Worm (Caenorhabditis elegans) whole organism, L1 larva: ENCODE measurements around the gene mrpl-2.
"Not testable (repeated sequence)": the region's sequence is repeated elsewhere in the genome, so short reads cannot be mapped to it uniquely, and the experiment has no call there.

Source experiments
- C16A3.4 ChIP-seq: fragments of 150-350 bp; optimal IDR thresholded peaks from 2 replicates; lab custom pipeline; 2014; ENCODE audit warnings: missing biosample characterization, missing genetic modification characterization
- F16B12.6 ChIP-seq: fragments of 150-350 bp; optimal IDR thresholded peaks from 2 replicates; lab custom pipeline; 2014; ENCODE audit warnings: missing biosample characterization, missing genetic modification characterization
- blmp-1 ChIP-seq: fragments of 150-350 bp; optimal IDR thresholded peaks from 2 replicates; lab custom pipeline; 2014; ENCODE audit warnings: missing biosample characterization, missing genetic modification characterization
- ceh-82 ChIP-seq, 3 experiments: fragments of 150-350 bp in 1 of 3; sonication (generic microtip) in 2 of 3; optimal IDR thresholded peaks; 2 replicates each; lab custom pipeline; 2014 to 2017; ENCODE audit warnings: missing biosample characterization in 3 of 3, missing genetic modification characterization in 3 of 3
- ceh-88 ChIP-seq: fragments of 200-800 bp; sonication (Bioruptor generic); IDR thresholded peaks from 2 replicates; pipeline ENCODE4 v1.3.6; 2022; ENCODE audit warnings: missing genetic modification characterization, missing compliant biosample characterization
- ceh-90 ChIP-seq: sonication (generic microtip); optimal IDR thresholded peaks from 2 replicates; lab custom pipeline; 2016; ENCODE audit warnings: missing genetic modification characterization, missing compliant biosample characterization
- ces-1 ChIP-seq: fragments of 150-350 bp; optimal IDR thresholded peaks from 2 replicates; lab custom pipeline; 2014; ENCODE audit warnings: missing biosample characterization, missing genetic modification reagents, missing genetic modification characterization
- dpl-1 ChIP-seq, 3 experiments: fragments of 150-350 bp in 2 of 3; sonication (generic microtip) in 1 of 3; optimal IDR thresholded peaks; 2 replicates each; lab custom pipeline; 2014 to 2017; ENCODE audit warnings: missing biosample characterization in 3 of 3, missing genetic modification characterization in 3 of 3, missing genetic modification reagents in 3 of 3
- efl-1 ChIP-seq, 4 experiments: fragments of 150-350 bp; optimal IDR thresholded peaks in 3 of 4; peaks in 1 of 4; 1 replicate in 1 of 4; 2 replicates in 3 of 4; lab custom pipeline; 2014; ENCODE audit warnings: missing biosample characterization in 2 of 4, missing genetic modification characterization in 2 of 4, missing genetic modification reagents in 2 of 4
- egl-27 ChIP-seq, 2 experiments: fragments of 150-350 bp in 1 of 2; sonication (generic microtip); optimal IDR thresholded peaks; 3 replicates each; lab custom pipeline; 2017 to 2018; ENCODE audit warnings: missing biosample characterization in 2 of 2, missing genetic modification characterization in 2 of 2, missing genetic modification reagents in 2 of 2
- elt-2 ChIP-seq: sonication (generic microtip); optimal IDR thresholded peaks from 2 replicates; lab custom pipeline; 2016; ENCODE audit warnings: missing genetic modification characterization, mild to moderate bottlenecking, inconsistent platforms, missing compliant biosample characterization, missing genetic modification reagents
- elt-3 ChIP-seq, 6 experiments: fragments of 150-350 bp in 1 of 6; sonication (generic microtip); optimal IDR thresholded peaks; 2 replicates each; lab custom pipeline; 2017 to 2018; ENCODE audit warnings: missing biosample characterization in 6 of 6, missing genetic modification characterization in 6 of 6, inconsistent platforms in 1 of 6
- fos-1 ChIP-seq: fragments of 150-350 bp; optimal IDR thresholded peaks from 2 replicates; lab custom pipeline; 2014; ENCODE audit warnings: missing biosample characterization, missing genetic modification characterization
- grh-1 ChIP-seq: fragments of 200-800 bp; sonication (Bioruptor generic); IDR thresholded peaks from 2 replicates; pipeline ENCODE4 v1.3.6; 2022; ENCODE audit warnings: missing genetic modification reagents, missing genetic modification characterization, missing compliant biosample characterization
- hlh-17 ChIP-seq: fragments of 200-800 bp; sonication (Bioruptor generic); optimal IDR thresholded peaks from 2 replicates; lab custom pipeline; 2018; ENCODE audit warnings: missing genetic modification characterization, mild to moderate bottlenecking, missing compliant biosample characterization, moderate library complexity, borderline replicate concordance
- isw-1 ChIP-seq: fragments of 200-800 bp; sonication (Bioruptor generic); IDR thresholded peaks from 2 replicates; pipeline ENCODE4 v1.3.6; 2022; ENCODE audit warnings: missing genetic modification characterization, missing compliant biosample characterization
- lin-13 ChIP-seq: fragments of 150-350 bp; optimal IDR thresholded peaks from 2 replicates; lab custom pipeline; 2014; ENCODE audit warnings: missing biosample characterization, missing genetic modification reagents, missing genetic modification characterization
- lin-15B ChIP-seq: fragments of 150-350 bp; sonication (generic microtip); optimal IDR thresholded peaks from 3 replicates; lab custom pipeline; 2014; ENCODE audit warnings: missing biosample characterization, missing genetic modification characterization
- lin-35 ChIP-seq, 2 experiments: fragments of 150-350 bp; optimal IDR thresholded peaks; 2 replicates each; lab custom pipeline; 2014; ENCODE audit warnings: missing biosample characterization in 2 of 2, missing genetic modification characterization in 2 of 2, missing genetic modification reagents in 2 of 2
- lsy-2 ChIP-seq, 2 experiments: fragments of 150-350 bp; optimal IDR thresholded peaks; 2 replicates each; lab custom pipeline; 2014; ENCODE audit warnings: missing biosample characterization in 2 of 2, missing genetic modification characterization in 2 of 2
- mep-1 ChIP-seq: fragments of 150-350 bp; optimal IDR thresholded peaks from 2 replicates; lab custom pipeline; 2014; ENCODE audit warnings: missing biosample characterization, missing genetic modification characterization
- nhr-20 ChIP-seq: sonication (generic microtip); optimal IDR thresholded peaks from 2 replicates; lab custom pipeline; 2016; ENCODE audit warnings: mild to moderate bottlenecking, missing genetic modification characterization, missing compliant biosample characterization
- nhr-85 ChIP-seq: sonication (generic microtip); peaks from one replicate; lab custom pipeline; 2016; ENCODE audit warnings: missing genetic modification characterization, inconsistent platforms, missing compliant biosample characterization
- snu-23 ChIP-seq: sonication (generic microtip); optimal IDR thresholded peaks from 2 replicates; lab custom pipeline; 2016; ENCODE audit warnings: missing genetic modification characterization, missing compliant biosample characterization
- swsn-7 ChIP-seq: sonication (generic microtip); optimal IDR thresholded peaks from 2 replicates; lab custom pipeline; 2016; ENCODE audit warnings: missing genetic modification characterization, missing compliant biosample characterization
- unc-30 ChIP-seq: sonication (generic microtip); optimal IDR thresholded peaks from 2 replicates; lab custom pipeline; 2017; ENCODE audit warnings: missing biosample characterization, missing genetic modification characterization
- unc-86 ChIP-seq: sonication (generic microtip); optimal IDR thresholded peaks from 2 replicates; lab custom pipeline; 2016; ENCODE audit warnings: missing genetic modification characterization, missing compliant biosample characterization
- vab-15 ChIP-seq: sonication (generic microtip); optimal IDR thresholded peaks from 2 replicates; lab custom pipeline; 2017; ENCODE audit warnings: missing genotype, mild to moderate bottlenecking, missing genetic modification characterization, missing compliant biosample characterization
- zip-4 ChIP-seq: fragments of 200-800 bp; sonication (Bioruptor generic); optimal IDR thresholded peaks from 2 replicates; lab custom pipeline; 2018; ENCODE audit warnings: mild to moderate bottlenecking, missing genetic modification characterization, moderate library complexity, missing compliant biosample characterization

Gene mrpl-2

ce11 chrIV:763377-764063 lies 9.5 kb upstream of the mrpl-2 start, which contains the start of gene col-103 (continued):
- TF ChIP-seq nhr-20 (tag; lab: Kevin White, UChicago) (peak; percentile 58), egl-27 (tag; optimal IDR thresholded peaks at IDR 0.05; lab: Kevin White, UChicago) (no peak), hlh-17 (GFP tag; lab: Kevin White, UChicago) (no peak), ceh-90 (tag; lab: Kevin White, UChicago) (no peak), lsy-2 (tag; optimal IDR thresholded peaks at IDR 0.05; lab: Kevin White, UChicago) (peak in 1 of 2 experiments; percentile 71), C16A3.4 (tag; lab: Kevin White, UChicago) (peak; percentile 20)

ce11 chrIV:768312-768711 lies 4.7 kb upstream of the mrpl-2 start, which contains the start of gene F56B3.2:
TSS of gene F56B3.2 (minus strand) at chrIV:768584.
- TF ChIP-seq grh-1 (GFP tag; lab: Robert Waterston, UW): no peak
- peak; percentile 100 for TF ChIP-seq blmp-1 (tag; lab: Kevin White, UChicago)

- peak; percentile 27 to 59 (median 54) for TF ChIP-seq dpl-1 (GFP tag; optimal IDR thresholded peaks at IDR 0.05; lab: Kevin White, UChicago)
- peak; percentile 15; the same call in 1 of the 2 replicates for TF ChIP-seq isw-1 (GFP tag; lab: Robert Waterston, UW)
- peak; percentile 32 to 44 for TF ChIP-seq lin-35 (GFP tag; optimal IDR thresholded peaks at IDR 0.05; lab: Kevin White, UChicago)
- peak in 1 of 2 experiments; percentile 57 for TF ChIP-seq efl-1 (optimal IDR thresholded peaks at IDR 0.05; lab: Kevin White, UChicago)
- TF ChIP-seq efl-1 (GFP tag; optimal IDR thresholded peaks at IDR 0.05 in 1 of 2; lab: Kevin White, UChicago): peak; percentile 67 to 95
- TF ChIP-seq nhr-85 (tag; lab: Kevin White, UChicago): peak; percentile 17
Observed at ce11 chrIV:769931-770544, 3.0 kb upstream of the mrpl-2 start.

ce11 chrIV:771061-771460 lies 2.0 kb upstream of the mrpl-2 start, which contains the start of gene F56B3.9:
TSS of gene F56B3.9 (plus strand) at chrIV:771361.
- not testable (repeated sequence) for TF ChIP-seq fos-1; C16A3.4 (tag; lab: Kevin White, UChicago); blmp-1 (tag; lab: Kevin White, UChicago)
- TF ChIP-seq, all 84 proteins: peak for 0; not testable (repeated sequence) for 84

ce11 chrIV:773580-773979 lies 543 bp downstream of the mrpl-2 start:
- no peak for TF ChIP-seq elt-3 (tag; optimal IDR thresholded peaks at IDR 0.05; lab: Kevin White, UChicago)
- no peak for TF ChIP-seq efl-1 (optimal IDR thresholded peaks at IDR 0.05; lab: Kevin White, UChicago)
- TF ChIP-seq efl-1 (GFP tag; optimal IDR thresholded peaks at IDR 0.05 in 1 of 2; lab: Kevin White, UChicago): peak in 1 of 2 experiments; percentile 90
- TF ChIP-seq, all 84 proteins: peak for 1

ce11 chrIV:778484-778883 lies 5.4 kb downstream of the mrpl-2 start, which contains the start of gene ugt-52:
TSS of gene ugt-52 (plus strand) at chrIV:778784.
- TF ChIP-seq snu-23 (GFP tag; lab: Kevin White, UChicago) (no peak), ces-1 (GFP tag; lab: Kevin White, UChicago) (no peak), elt-2 (tag; lab: Kevin White, UChicago) (peak; percentile 0), mep-1 (tag; lab: Kevin White, UChicago) (no peak), ceh-82 (tag; optimal IDR thresholded peaks at IDR 0.05; lab: Kevin White, UChicago) (no peak), ceh-88 (GFP tag; lab: Robert Waterston, UW) (no peak), efl-1 (optimal IDR thresholded peaks at IDR 0.05; lab: Kevin White, UChicago) (no peak), efl-1 (GFP tag; optimal IDR thresholded peaks at IDR 0.05 in 1 of 2; lab: Kevin White, UChicago) (peak in 1 of 2 experiments; percentile 61), lin-13 (no peak), F16B12.6 (tag; lab: Kevin White, UChicago) (no peak)

- no peak for TF ChIP-seq fos-1
- no peak for TF ChIP-seq F16B12.6 (tag; lab: Kevin White, UChicago)
- no peak for TF ChIP-seq swsn-7 (tag; lab: Kevin White, UChicago)
- no peak for TF ChIP-seq lin-15B (tag; lab: Kevin White, UChicago)
- no peak for TF ChIP-seq mep-1 (tag; lab: Kevin White, UChicago)
- no peak for TF ChIP-seq unc-30 (tag; lab: Kevin White, UChicago)
- TF ChIP-seq vab-15 (tag; lab: Kevin White, UChicago): no peak
- TF ChIP-seq unc-86 (tag; lab: Kevin White, UChicago): no peak
- TF ChIP-seq zip-4: no peak
Observed at ce11 chrIV:782393-782792, 9.4 kb downstream of the mrpl-2 start.
